Fruit fly (Drosophila melanogaster) whole organism, embryonic: ENCODE measurements around the gene rdhB.

Experiments used
- ATbp ChIP-seq: fragments of 200-800 bp; sonication (Bioruptor generic); optimal IDR thresholded peaks from 2 replicates; lab custom pipeline; 2017; ENCODE audit warnings: missing biosample characterization, mild to moderate bottlenecking, missing genetic modification characterization, missing genetic modification reagents
- Ada2b ChIP-seq: fragments of 200-800 bp; sonication (Bioruptor generic); IDR thresholded peaks from 2 replicates; pipeline ENCODE4 v1.3.6; 2022; ENCODE audit warnings: missing biosample characterization, missing genetic modification characterization
- Bgb ChIP-seq: fragments of 200-800 bp; sonication (Bioruptor generic); IDR thresholded peaks from 2 replicates; pipeline ENCODE4 v1.3.6; 2022; ENCODE audit warnings: missing biosample characterization, missing genetic modification characterization; ENCODE audit not compliant: partially characterized antibody
- CG13424 ChIP-seq: fragments of 200-800 bp; sonication (Bioruptor generic); optimal IDR thresholded peaks from 2 replicates; lab custom pipeline; 2019; ENCODE audit warnings: missing biosample characterization, mild to moderate bottlenecking, missing genetic modification characterization, moderate library complexity
- CG16863 ChIP-seq: fragments of 200-800 bp; sonication (Bioruptor generic); optimal IDR thresholded peaks from 3 replicates; lab custom pipeline; 2016; ENCODE audit warnings: missing biosample characterization, missing genetic modification characterization
- CG17359 ChIP-seq: fragments of 200-800 bp; sonication (Bioruptor generic); optimal IDR thresholded peaks from 3 replicates; lab custom pipeline; 2018; ENCODE audit warnings: missing biosample characterization, mild to moderate bottlenecking, missing genetic modification characterization, moderate library complexity
- CG2116 ChIP-seq: fragments of 200-800 bp; sonication (Bioruptor generic); optimal IDR thresholded peaks from 3 replicates; lab custom pipeline; 2018; ENCODE audit warnings: missing biosample characterization, mild to moderate bottlenecking, missing genetic modification characterization
- CG2129 ChIP-seq: fragments of 200-800 bp; sonication (Bioruptor generic); IDR thresholded peaks from 2 replicates; pipeline ENCODE4 v1.3.6; 2022; ENCODE audit warnings: missing biosample characterization, missing genetic modification characterization; ENCODE audit not compliant: partially characterized antibody
- CG30403 ChIP-seq: fragments of 200-800 bp; sonication (Bioruptor generic); optimal IDR thresholded peaks from 3 replicates; lab custom pipeline; 2016; ENCODE audit warnings: missing biosample characterization, missing genetic modification characterization
- CG32767 ChIP-seq: fragments of 200-800 bp; sonication (Bioruptor generic); IDR thresholded peaks from 2 replicates; pipeline ENCODE4 v1.3.6; 2022; ENCODE audit warnings: missing biosample characterization, missing genetic modification characterization
- CG4820 ChIP-seq: fragments of 200-800 bp; sonication (Bioruptor generic); optimal IDR thresholded peaks from 3 replicates; lab custom pipeline; 2016; ENCODE audit warnings: missing biosample characterization, missing genetic modification characterization
- CG5180 ChIP-seq: fragments of 200-800 bp; sonication (Bioruptor generic); optimal IDR thresholded peaks from 3 replicates; lab custom pipeline; 2017; ENCODE audit warnings: missing biosample characterization, missing genetic modification characterization, mild to moderate bottlenecking, moderate library complexity, missing genetic modification reagents
- CG6689 ChIP-seq: fragments of 200-800 bp; sonication (Bioruptor generic); IDR thresholded peaks from 2 replicates; pipeline ENCODE4 v1.3.6; 2022; ENCODE audit warnings: missing biosample characterization, missing genetic modification characterization
- CG6854 ChIP-seq: fragments of 200-800 bp; sonication (Bioruptor generic); optimal IDR thresholded peaks from 3 replicates; lab custom pipeline; 2017; ENCODE audit warnings: missing biosample characterization, mild to moderate bottlenecking, missing genetic modification characterization
- CG7357 ChIP-seq: fragments of 200-800 bp; sonication (Bioruptor generic); IDR thresholded peaks from 3 replicates; pipeline ENCODE4 v1.3.6; 2022; ENCODE audit warnings: missing biosample characterization, missing genetic modification characterization
- CG7372 ChIP-seq: fragments of 200-800 bp; sonication (Bioruptor generic); IDR thresholded peaks from 2 replicates; pipeline ENCODE4 v1.3.6; 2022; ENCODE audit warnings: missing biosample characterization, missing genetic modification characterization
- Dbx ChIP-seq: fragments of 200-800 bp; sonication (Bioruptor generic); IDR thresholded peaks from 3 replicates; pipeline ENCODE4 v1.3.6; 2022; ENCODE audit warnings: missing biosample characterization, missing genetic modification characterization
- Dip3 ChIP-seq: fragments of 200-800 bp; sonication (Bioruptor generic); optimal IDR thresholded peaks from 3 replicates; lab custom pipeline; 2016; ENCODE audit warnings: missing biosample characterization, missing genetic modification characterization
- H2.0 ChIP-seq: fragments of 200-800 bp; sonication (Bioruptor generic); IDR thresholded peaks from 2 replicates; pipeline ENCODE4 v1.3.6; 2022; ENCODE audit warnings: missing biosample characterization, missing genetic modification characterization
- HLH4C ChIP-seq: fragments of 200-800 bp; sonication (Bioruptor generic); IDR thresholded peaks from 3 replicates; pipeline ENCODE4 v1.3.6; 2022; ENCODE audit warnings: missing biosample characterization, missing genetic modification characterization; ENCODE audit not compliant: partially characterized antibody
- Hr78 ChIP-seq, 2 experiments: fragments of 200-800 bp in 1 of 2; fragments of >200 bp in 1 of 2; sonication (Bioruptor generic) in 1 of 2; optimal IDR thresholded peaks; 2 replicates each; lab custom pipeline; 2017 to 2019; ENCODE audit warnings: missing biosample characterization in 2 of 2, missing genetic modification characterization in 2 of 2, mild to moderate bottlenecking in 1 of 2, moderate library complexity in 1 of 2
- Myb ChIP-seq: fragments of 200-800 bp; sonication (Bioruptor generic); optimal IDR thresholded peaks from 2 replicates; lab custom pipeline; 2016; ENCODE audit warnings: missing biosample characterization, missing genetic modification characterization
- Spps ChIP-seq: fragments of 200-800 bp; sonication (Bioruptor generic); optimal IDR thresholded peaks from 2 replicates; lab custom pipeline; 2018; ENCODE audit warnings: missing biosample characterization, mild to moderate bottlenecking, missing genetic modification characterization
- Vsx1 ChIP-seq: fragments of 200-800 bp; sonication (Bioruptor generic); optimal IDR thresholded peaks from 2 replicates; lab custom pipeline; 2017; ENCODE audit warnings: missing biosample characterization, mild to moderate bottlenecking, missing genetic modification characterization, missing genetic modification reagents
- amos ChIP-seq: fragments of 200-800 bp; sonication (Bioruptor generic); IDR thresholded peaks from 2 replicates; pipeline ENCODE4 v1.3.6; 2022; ENCODE audit warnings: missing biosample characterization, missing genetic modification characterization; ENCODE audit not compliant: partially characterized antibody
- ap ChIP-seq: fragments of 200-800 bp; sonication (Bioruptor generic); IDR thresholded peaks from 2 replicates; pipeline ENCODE4 v1.3.6; 2022; ENCODE audit warnings: missing biosample characterization, missing genetic modification characterization
- ato ChIP-seq: fragments of 200-800 bp; sonication (Bioruptor generic); IDR thresholded peaks from 2 replicates; pipeline ENCODE4 v1.3.6; 2022; ENCODE audit warnings: missing biosample characterization, missing genetic modification characterization; ENCODE audit not compliant: partially characterized antibody
- bbx ChIP-seq: fragments of 200-800 bp; sonication (Bioruptor generic); IDR thresholded peaks from 2 replicates; pipeline ENCODE4 v1.3.6; 2022; ENCODE audit warnings: missing biosample characterization, missing genetic modification characterization; ENCODE audit not compliant: partially characterized antibody
- cad ChIP-seq: fragments of >200 bp; optimal IDR thresholded peaks from 2 replicates; lab custom pipeline; 2017; ENCODE audit warnings: missing biosample characterization, missing genetic modification characterization
- crc ChIP-seq: fragments of 200-800 bp; sonication (Bioruptor generic); optimal IDR thresholded peaks from 2 replicates; lab custom pipeline; 2016; ENCODE audit warnings: missing biosample characterization, missing genetic modification characterization
- dimm ChIP-seq: fragments of 200-800 bp; sonication (Bioruptor generic); IDR thresholded peaks from 2 replicates; pipeline ENCODE4 v1.3.6; 2022; ENCODE audit warnings: missing biosample characterization, missing genetic modification characterization
- disco-r ChIP-seq: fragments of 200-800 bp; sonication (Bioruptor generic); optimal IDR thresholded peaks from 2 replicates; lab custom pipeline; 2016; ENCODE audit warnings: missing biosample characterization, missing genetic modification characterization
- en ChIP-seq: fragments of 200-800 bp; sonication (Bioruptor generic); optimal IDR thresholded peaks from 2 replicates; lab custom pipeline; 2016; ENCODE audit warnings: missing biosample characterization, missing genetic modification characterization
- eve ChIP-seq, 2 experiments: fragments of >200 bp; optimal IDR thresholded peaks; 2 replicates each; lab custom pipeline; 2017; ENCODE audit warnings: missing biosample characterization in 2 of 2, missing genetic modification characterization in 2 of 2
- fd102C ChIP-seq: fragments of 200-800 bp; sonication (Bioruptor generic); optimal IDR thresholded peaks from 2 replicates; lab custom pipeline; 2018; ENCODE audit warnings: missing biosample characterization, mild to moderate bottlenecking, missing genetic modification characterization, moderate library complexity
- fd64A ChIP-seq: fragments of 200-800 bp; sonication (Bioruptor generic); optimal IDR thresholded peaks from 3 replicates; lab custom pipeline; 2018; ENCODE audit warnings: missing biosample characterization, mild to moderate bottlenecking, missing genetic modification characterization
- fru ChIP-seq: fragments of >200 bp; optimal IDR thresholded peaks from 2 replicates; lab custom pipeline; 2017
- knrl ChIP-seq: fragments of 200-800 bp; sonication (Bioruptor generic); IDR thresholded peaks from 3 replicates; pipeline ENCODE4 v1.3.6; 2022; ENCODE audit warnings: missing biosample characterization, missing genetic modification characterization; ENCODE audit not compliant: partially characterized antibody
- maf-S ChIP-seq: fragments of 200-800 bp; sonication (Bioruptor generic); optimal IDR thresholded peaks from 2 replicates; lab custom pipeline; 2016; ENCODE audit warnings: missing biosample characterization, missing genetic modification characterization
- odd ChIP-seq: fragments of 200-800 bp; sonication (Bioruptor generic); optimal IDR thresholded peaks from 2 replicates; lab custom pipeline; 2017; ENCODE audit warnings: missing biosample characterization, mild to moderate bottlenecking, missing genetic modification characterization
- phol ChIP-seq: fragments of 200-800 bp; sonication (Bioruptor generic); optimal IDR thresholded peaks from 3 replicates; lab custom pipeline; 2018; ENCODE audit warnings: missing biosample characterization, mild to moderate bottlenecking, missing genetic modification characterization, moderate library complexity
- psq ChIP-seq: fragments of 200-800 bp; sonication (Bioruptor generic); optimal IDR thresholded peaks from 2 replicates; lab custom pipeline; 2017; ENCODE audit warnings: missing biosample characterization, missing genetic modification characterization
- pzg ChIP-seq: fragments of 200-800 bp; sonication (Bioruptor generic); optimal IDR thresholded peaks from 3 replicates; lab custom pipeline; 2018; ENCODE audit warnings: missing biosample characterization, mild to moderate bottlenecking, missing genetic modification characterization, moderate library complexity
- row ChIP-seq: fragments of 200-800 bp; sonication (Bioruptor generic); IDR thresholded peaks from 3 replicates; pipeline ENCODE4 v1.3.6; 2022; ENCODE audit warnings: missing biosample characterization, missing genetic modification characterization
- salm ChIP-seq: fragments of 200-800 bp; sonication (Bioruptor generic); optimal IDR thresholded peaks from 2 replicates; lab custom pipeline; 2018; ENCODE audit warnings: missing biosample characterization, mild to moderate bottlenecking, missing genetic modification characterization
- sens ChIP-seq: fragments of 200-800 bp; sonication (Bioruptor generic); peaks from one replicate; lab custom pipeline; 2016; ENCODE audit warnings: missing biosample characterization, missing genetic modification characterization
- shn ChIP-seq: fragments of 200-800 bp; sonication (Bioruptor generic); optimal IDR thresholded peaks from 3 replicates; lab custom pipeline; 2016; ENCODE audit warnings: missing biosample characterization, missing genetic modification characterization
- sna ChIP-seq: fragments of 200-800 bp; sonication (Bioruptor generic); IDR thresholded peaks from 2 replicates; pipeline ENCODE4 v1.3.6; 2022; ENCODE audit warnings: missing biosample characterization, missing genetic modification characterization; ENCODE audit not compliant: partially characterized antibody
- vnd ChIP-seq: fragments of 200-800 bp; sonication (Bioruptor generic); IDR thresholded peaks from 3 replicates; pipeline ENCODE4 v1.3.6; 2022; ENCODE audit warnings: missing biosample characterization, missing genetic modification characterization; ENCODE audit not compliant: partially characterized antibody
- yki ChIP-seq: fragments of >200 bp; optimal IDR thresholded peaks from 3 replicates; lab custom pipeline; 2018

Gene rdhB

dm6 chr3R:22368777-22369214 is 17.3 kb downstream of the rdhB start (continued):
- TF ChIP-seq CG17359 (tag; lab: Kevin White, UChicago) (peak; percentile 50), fd102C (GFP tag; lab: Kevin White, UChicago) (no peak), row (GFP tag; lab: Robert Waterston, UW) (peak; percentile 95), eve (GFP tag; optimal IDR thresholded peaks at IDR 0.05; lab: Kevin White, UChicago) (no peak), CG5180 (GFP tag; lab: Kevin White, UChicago) (peak; percentile 25), CG7372 (GFP tag; lab: Robert Waterston, UW) (peak; percentile 56), CG7357 (peak; percentile 45; the same call in 1 of the 3 replicates), yki (lab: Kevin White, UChicago) (peak; percentile 4), CG6854 (peak; percentile 46), fru (lab: Kevin White, UChicago) (no peak), salm (tag; lab: Kevin White, UChicago) (no peak), CG32767 (GFP tag; lab: Robert Waterston, UW) (peak; percentile 60), CG6689 (GFP tag; lab: Robert Waterston, UW) (peak; percentile 80), psq (GFP tag; lab: Kevin White, UChicago) (no peak), ATbp (peak; percentile 54), H2.0 (peak; percentile 83), maf-S (no peak), dimm (GFP tag; lab: Robert Waterston, UW) (peak; percentile 29; the same call in 1 of the 2 replicates), en (GFP tag; lab: Kevin White, UChicago) (no peak), disco-r (no peak), cad (GFP tag; lab: Kevin White, UChicago) (no peak), CG2129 (GFP tag; lab: Robert Waterston, UW) (no peak), ap (GFP tag; lab: Robert Waterston, UW) (peak; percentile 61; the same call in 1 of the 2 replicates), crc (peak; percentile 46), knrl (GFP tag; lab: Robert Waterston, UW) (no peak), CG16863 (no peak), phol (tag; lab: Kevin White, UChicago) (peak; percentile 46), fd64A (GFP tag; lab: Kevin White, UChicago) (no peak), odd (GFP tag; lab: Kevin White, UChicago) (peak; percentile 49), CG30403 (GFP tag; lab: Kevin White, UChicago) (peak; percentile 75), Dbx (peak; percentile 82), ato (no peak), Spps (tag; lab: Kevin White, UChicago) (no peak), Vsx1 (GFP tag; lab: Kevin White, UChicago) (no peak)
- TF ChIP-seq, all 482 proteins: peak for 251

DNA sequence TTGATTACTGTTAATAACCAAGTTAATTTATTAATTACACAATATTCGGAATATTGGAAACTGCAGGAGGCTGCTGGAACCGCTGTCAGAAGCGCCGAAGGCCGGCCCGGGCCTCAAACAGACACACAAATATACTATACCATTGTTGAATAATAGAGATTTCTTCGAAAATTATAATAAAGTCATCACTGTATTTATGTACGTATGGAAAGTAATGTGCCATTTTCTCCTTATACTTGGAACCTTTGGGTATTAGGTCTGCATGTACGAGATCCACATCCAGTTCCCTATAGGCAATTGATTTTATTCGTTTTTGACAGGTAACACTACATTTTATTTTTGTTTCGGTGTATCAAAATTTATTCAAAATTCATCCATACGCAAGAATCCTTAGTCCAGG is 21.0 kb downstream of the rdhB start, which contains the start of gene CG7069:
CG7069 (plus strand) TSS at position 301 of the 400 bp plus-strand sequence.
- TF ChIP-seq shn (GFP tag; lab: Kevin White, UChicago) (no peak), Ada2b (GFP tag; lab: Robert Waterston, UW) (no peak), Hr78 (GFP tag; optimal IDR thresholded peaks at IDR 0.05; lab: Kevin White, UChicago) (no peak), CG32767 (GFP tag; lab: Robert Waterston, UW) (no peak), sens (GFP tag; lab: Kevin White, UChicago) (peak; percentile 0)
- TF ChIP-seq, all 482 proteins: peak for 1

DNA sequence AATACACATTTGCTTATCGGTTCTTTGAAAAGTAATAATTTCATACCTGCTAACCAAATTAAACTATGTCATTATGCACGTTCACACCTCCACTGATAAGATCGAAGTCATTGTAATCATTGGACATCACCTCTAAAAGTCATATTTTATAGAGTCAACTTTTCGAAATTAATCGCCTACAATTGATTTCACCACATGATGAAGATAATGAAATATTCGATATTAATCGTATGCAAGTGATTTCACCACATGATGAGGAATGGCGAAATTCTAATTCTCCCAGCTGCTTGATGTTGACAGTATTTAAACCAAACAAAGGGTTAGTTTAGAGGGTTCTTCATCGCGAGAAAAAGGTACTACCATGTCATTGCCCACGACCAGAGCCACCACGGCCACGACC is 24.2 kb downstream of the rdhB start, which contains the start of gene CG18596:
CG18596 (plus strand) TSS at position 250 of the 400 bp plus-strand sequence.
- TF ChIP-seq pzg (GFP tag; lab: Kevin White, UChicago) (peak; percentile 60), bbx (GFP tag; lab: Robert Waterston, UW) (peak; percentile 93), CG4820 (GFP tag; lab: Kevin White, UChicago) (no peak), amos (peak; percentile 88), vnd (GFP tag; lab: Robert Waterston, UW) (peak; percentile 92), CG2116 (GFP tag; lab: Kevin White, UChicago) (peak; percentile 94), Myb (GFP tag; lab: Kevin White, UChicago) (peak; percentile 56), Dip3 (no peak), HLH4C (peak; percentile 90), CG13424 (tag; lab: Kevin White, UChicago) (no peak), sna (GFP tag; lab: Robert Waterston, UW) (peak; percentile 97), Bgb (GFP tag; lab: Robert Waterston, UW) (peak; percentile 87)
